Fruit fly (Drosophila melanogaster): ENCODE measurements around the gene CG7149.
A peak's percentile ranks its signal among the peaks of the same experiment; 100 is the strongest.

The CG7149 gene

dm6 chr2L:7782788-7783401 lies 7.5 kb downstream of the CG7149 start, which contains the start of gene Brd7-9:
Brd7-9 (plus strand) TSS chr2L:7782865.
- TF ChIP-seq Hr96 (GFP tag; optimal IDR thresholded peaks at IDR 0.05) (no peak), CG14711 (tag; optimal IDR thresholded peaks at IDR 0.05) (no peak), CG1620 (GFP tag; optimal IDR thresholded peaks at IDR 0.05) (no peak), CG11617 (GFP tag; optimal IDR thresholded peaks at IDR 0.05) (peak; percentile 55), CG7101 (tag; optimal IDR thresholded peaks at IDR 0.05) (peak; percentile 40), CG5204 (GFP tag; optimal IDR thresholded peaks at IDR 0.05) (peak; percentile 10), tj (GFP tag; optimal IDR thresholded peaks at IDR 0.05) (peak; percentile 14), cnc (optimal IDR thresholded peaks at IDR 0.05) (no peak), bab1 (GFP tag; optimal IDR thresholded peaks at IDR 0.05) (peak; percentile 22), pad (GFP tag; optimal IDR thresholded peaks at IDR 0.05) (peak; percentile 34), CG7045 (GFP tag; optimal IDR thresholded peaks at IDR 0.05) (peak; percentile 40), CG12768 (GFP tag; optimal IDR thresholded peaks at IDR 0.05) (peak; percentile 24)

- TF ChIP-seq ovo (GFP tag; optimal IDR thresholded peaks at IDR 0.05): no peak
- TF ChIP-seq kay (GFP tag; ENCODE audit: borderline replicate concordance): no peak
- TF ChIP-seq CG7045 (GFP tag; optimal IDR thresholded peaks at IDR 0.05): no peak
- TF ChIP-seq CG33017 (tag; optimal IDR thresholded peaks at IDR 0.05): no peak
- TF ChIP-seq Mnt (GFP tag; optimal IDR thresholded peaks at IDR 0.05): no peak
- TF ChIP-seq Crg-1 (GFP tag; optimal IDR thresholded peaks at IDR 0.05): no peak
- no peak for TF ChIP-seq bab1 (GFP tag; optimal IDR thresholded peaks at IDR 0.05)
- no peak for TF ChIP-seq CG1620 (GFP tag; optimal IDR thresholded peaks at IDR 0.05)
- TF ChIP-seq Hr96 (GFP tag; optimal IDR thresholded peaks at IDR 0.05): no peak
- no peak for TF ChIP-seq cnc (optimal IDR thresholded peaks at IDR 0.05)
- no peak for TF ChIP-seq CG5204 (GFP tag; optimal IDR thresholded peaks at IDR 0.05)
- TF ChIP-seq CG12768 (GFP tag; optimal IDR thresholded peaks at IDR 0.05): no peak
- no peak for TF ChIP-seq tj (GFP tag; optimal IDR thresholded peaks at IDR 0.05)
- no peak for TF ChIP-seq CG14711 (tag; optimal IDR thresholded peaks at IDR 0.05)
- no peak for TF ChIP-seq Clk (GFP tag; optimal IDR thresholded peaks at IDR 0.05)
These were observed 9.2 kb downstream of the CG7149 start, which contains the start of gene CG7164 for dm6 chr2L:7781165-7781564. CG7164 (plus strand) TSS chr2L:7781465.

dm6 chr2L:7779785-7780184 lies 10.6 kb downstream of the CG7149 start, which contains the start of gene Uro:
Uro (plus strand) TSS chr2L:7780085.
- TF ChIP-seq cic (GFP tag; optimal IDR thresholded peaks at IDR 0.05): peak; percentile 28
- TF ChIP-seq Mnt (GFP tag; optimal IDR thresholded peaks at IDR 0.05): no peak
- peak; percentile 41 for TF ChIP-seq kay (GFP tag; ENCODE audit: borderline replicate concordance)
- TF ChIP-seq CG14711 (tag; optimal IDR thresholded peaks at IDR 0.05): no peak

- no peak for TF ChIP-seq CG11617 (GFP tag; optimal IDR thresholded peaks at IDR 0.05)
- no peak for TF ChIP-seq cnc (optimal IDR thresholded peaks at IDR 0.05)
- TF ChIP-seq tj (GFP tag; optimal IDR thresholded peaks at IDR 0.05): no peak
- TF ChIP-seq Clk (GFP tag; optimal IDR thresholded peaks at IDR 0.05): no peak
- TF ChIP-seq CG7045 (GFP tag; optimal IDR thresholded peaks at IDR 0.05): no peak
- TF ChIP-seq CG1620 (GFP tag; optimal IDR thresholded peaks at IDR 0.05): no peak
- no peak for TF ChIP-seq CG14711 (tag; optimal IDR thresholded peaks at IDR 0.05)
- TF ChIP-seq pad (GFP tag; optimal IDR thresholded peaks at IDR 0.05): no peak
- no peak for TF ChIP-seq ovo (GFP tag; optimal IDR thresholded peaks at IDR 0.05)
- TF ChIP-seq CG33017 (tag; optimal IDR thresholded peaks at IDR 0.05): no peak
- TF ChIP-seq toe (GFP tag; optimal IDR thresholded peaks at IDR 0.05): no peak
- TF ChIP-seq Mnt (GFP tag; optimal IDR thresholded peaks at IDR 0.05): no peak
- no peak for TF ChIP-seq Crg-1 (GFP tag; optimal IDR thresholded peaks at IDR 0.05)
- no peak for TF ChIP-seq bab1 (GFP tag; optimal IDR thresholded peaks at IDR 0.05)
- TF ChIP-seq Hr96 (GFP tag; optimal IDR thresholded peaks at IDR 0.05): no peak
- no peak for TF ChIP-seq cic (GFP tag; optimal IDR thresholded peaks at IDR 0.05)
- no peak for TF ChIP-seq kay (GFP tag; ENCODE audit: borderline replicate concordance)
- no peak for TF ChIP-seq CG7101 (tag; optimal IDR thresholded peaks at IDR 0.05)
- TF ChIP-seq CG12768 (GFP tag; optimal IDR thresholded peaks at IDR 0.05): no peak
These were observed 12.2 kb downstream of the CG7149 start, which contains the start of gene CG7179 for dm6 chr2L:7777979-7778692. CG7179 (minus strand) TSS chr2L:7778029.

dm6 chr2L:7775260-7775659 lies 15.1 kb downstream of the CG7149 start:
- TF ChIP-seq CG7045 (GFP tag; optimal IDR thresholded peaks at IDR 0.05): peak; percentile 53
- TF ChIP-seq CG7101 (tag; optimal IDR thresholded peaks at IDR 0.05): peak; percentile 0
- TF ChIP-seq tj (GFP tag; optimal IDR thresholded peaks at IDR 0.05): no peak
- TF ChIP-seq cic (GFP tag; optimal IDR thresholded peaks at IDR 0.05): peak; percentile 65

dm6 chr2L:7771891-7772290 lies 18.5 kb downstream of the CG7149 start:
- TF ChIP-seq pad (GFP tag; optimal IDR thresholded peaks at IDR 0.05) (no peak), cic (GFP tag; optimal IDR thresholded peaks at IDR 0.05) (no peak), kay (GFP tag; ENCODE audit: borderline replicate concordance) (no peak), CG33017 (tag; optimal IDR thresholded peaks at IDR 0.05) (no peak), Crg-1 (GFP tag; optimal IDR thresholded peaks at IDR 0.05) (no peak), CG11617 (GFP tag; optimal IDR thresholded peaks at IDR 0.05) (no peak), CG7101 (tag; optimal IDR thresholded peaks at IDR 0.05) (no peak), ovo (GFP tag; optimal IDR thresholded peaks at IDR 0.05) (no peak), CG5204 (GFP tag; optimal IDR thresholded peaks at IDR 0.05) (no peak), cnc (optimal IDR thresholded peaks at IDR 0.05) (no peak), toe (GFP tag; optimal IDR thresholded peaks at IDR 0.05) (no peak), CG14711 (tag; optimal IDR thresholded peaks at IDR 0.05) (no peak), CG1620 (GFP tag; optimal IDR thresholded peaks at IDR 0.05) (no peak), Clk (GFP tag; optimal IDR thresholded peaks at IDR 0.05) (no peak), CG7045 (GFP tag; optimal IDR thresholded peaks at IDR 0.05) (no peak), bab1 (GFP tag; optimal IDR thresholded peaks at IDR 0.05) (no peak), CG12768 (GFP tag; optimal IDR thresholded peaks at IDR 0.05) (no peak)
